Worm (Caenorhabditis elegans) whole organism, mixed stage, embryonic: ENCODE data around the gene D1054.1.

Experiments
- M03D4.4 ChIP-seq: sonication (generic microtip); optimal IDR thresholded peaks from 2 replicates; lab custom pipeline; 2017; ENCODE audit warnings: mild to moderate bottlenecking, missing genetic modification characterization, missing compliant biosample characterization
- bed-3 ChIP-seq: fragments of 200-800 bp; sonication (Bioruptor generic); optimal IDR thresholded peaks from 3 replicates; lab custom pipeline; 2018; ENCODE audit warnings: mild to moderate bottlenecking, missing genetic modification characterization, moderate library complexity, missing compliant biosample characterization
- blmp-1 ChIP-seq: fragments of 150-350 bp; optimal IDR thresholded peaks from 2 replicates; lab custom pipeline; 2014; ENCODE audit warnings: missing biosample characterization, missing genetic modification characterization
- ceh-39 ChIP-seq: fragments of 150-350 bp; optimal IDR thresholded peaks from 2 replicates; lab custom pipeline; 2014; ENCODE audit warnings: missing biosample characterization, missing genetic modification characterization
- ceh-43 ChIP-seq: fragments of 200-800 bp; sonication (Bioruptor generic); optimal IDR thresholded peaks from 2 replicates; lab custom pipeline; 2018; ENCODE audit warnings: mild to moderate bottlenecking, missing genetic modification characterization, moderate library complexity, missing compliant biosample characterization
- ceh-83 ChIP-seq: fragments of 200-800 bp; sonication (Bioruptor generic); optimal IDR thresholded peaks from 2 replicates; lab custom pipeline; 2018; ENCODE audit warnings: mild to moderate bottlenecking, missing genetic modification characterization, missing compliant biosample characterization
- ces-1 ChIP-seq: fragments of 150-350 bp; optimal IDR thresholded peaks from 2 replicates; lab custom pipeline; 2014; ENCODE audit warnings: missing biosample characterization, missing genetic modification reagents, missing genetic modification characterization
- cnd-1 ChIP-seq: fragments of 200-800 bp; sonication (Bioruptor generic); optimal IDR thresholded peaks from 2 replicates; lab custom pipeline; 2018; ENCODE audit warnings: mild to moderate bottlenecking, missing genetic modification characterization, missing compliant biosample characterization
- drap-1 ChIP-seq: fragments of 200-800 bp; sonication (Bioruptor generic); optimal IDR thresholded peaks from 3 replicates; lab custom pipeline; 2018; ENCODE audit warnings: mild to moderate bottlenecking, missing genetic modification characterization, missing compliant biosample characterization
- elt-1 ChIP-seq: sonication (generic microtip); optimal IDR thresholded peaks from 2 replicates; lab custom pipeline; 2017; ENCODE audit warnings: missing genetic modification characterization, mild to moderate bottlenecking, missing compliant biosample characterization, antibody characterized with exemption, moderate library complexity, borderline replicate concordance; ENCODE audit not compliant: insufficient read depth
- elt-3 ChIP-seq: fragments of 150-350 bp; optimal IDR thresholded peaks from 2 replicates; lab custom pipeline; 2014; ENCODE audit warnings: missing biosample characterization, missing genetic modification characterization
- flh-1 ChIP-seq: fragments of 200-800 bp; sonication (Bioruptor generic); optimal IDR thresholded peaks from 2 replicates; lab custom pipeline; 2018; ENCODE audit warnings: mild to moderate bottlenecking, missing genetic modification characterization, moderate library complexity, missing compliant biosample characterization
- ham-2 ChIP-seq: fragments of 200-800 bp; sonication (Bioruptor generic); optimal IDR thresholded peaks from 2 replicates; lab custom pipeline; 2018; ENCODE audit warnings: mild to moderate bottlenecking, missing genetic modification characterization, missing compliant biosample characterization
- hlh-1 ChIP-seq: fragments of 150-350 bp; optimal IDR thresholded peaks from 2 replicates; lab custom pipeline; 2014; ENCODE audit warnings: missing biosample characterization, missing genetic modification reagents, missing genetic modification characterization
- lin-13 ChIP-seq: fragments of 150-350 bp; optimal IDR thresholded peaks from 2 replicates; lab custom pipeline; 2014; ENCODE audit warnings: missing biosample characterization, missing genetic modification characterization
- lin-32 ChIP-seq: fragments of 200-800 bp; sonication (Bioruptor generic); optimal IDR thresholded peaks from 2 replicates; lab custom pipeline; 2018; ENCODE audit warnings: mild to moderate bottlenecking, missing genetic modification characterization, missing compliant biosample characterization
- lsy-2 ChIP-seq: fragments of 150-350 bp; optimal IDR thresholded peaks from 2 replicates; lab custom pipeline; 2014; ENCODE audit warnings: missing biosample characterization, missing genetic modification characterization
- mab-5 ChIP-seq: fragments of 150-350 bp; optimal IDR thresholded peaks from 2 replicates; lab custom pipeline; 2014; ENCODE audit warnings: missing biosample characterization, missing genetic modification characterization
- mep-1 ChIP-seq: fragments of 150-350 bp; optimal IDR thresholded peaks from 2 replicates; lab custom pipeline; 2017; ENCODE audit warnings: missing biosample characterization, missing genetic modification reagents, missing genetic modification characterization, inconsistent platforms
- mls-2 ChIP-seq: sonication (generic microtip); optimal IDR thresholded peaks from 2 replicates; lab custom pipeline; 2016; ENCODE audit warnings: mild to moderate bottlenecking, missing genetic modification characterization, moderate library complexity, missing compliant biosample characterization
- nhr-12 ChIP-seq: fragments of 150-350 bp; optimal IDR thresholded peaks from 2 replicates; lab custom pipeline; 2014; ENCODE audit warnings: missing biosample characterization, missing genetic modification characterization
- nhr-2 ChIP-seq: fragments of 150-350 bp; optimal IDR thresholded peaks from 2 replicates; lab custom pipeline; 2014; ENCODE audit warnings: missing biosample characterization, missing genetic modification characterization
- nhr-237 ChIP-seq: fragments of 150-350 bp; optimal IDR thresholded peaks from 2 replicates; lab custom pipeline; 2014; ENCODE audit warnings: missing biosample characterization, missing genetic modification characterization
- nhr-28 ChIP-seq: fragments of 150-350 bp; optimal IDR thresholded peaks from 2 replicates; lab custom pipeline; 2014; ENCODE audit warnings: missing biosample characterization, missing genetic modification characterization
- nhr-76 ChIP-seq: sonication (generic microtip); optimal IDR thresholded peaks from 2 replicates; lab custom pipeline; 2017; ENCODE audit warnings: missing biosample characterization, missing genetic modification characterization
- pha-4 ChIP-seq: fragments of 150-350 bp; optimal IDR thresholded peaks from 2 replicates; lab custom pipeline; 2018; ENCODE audit warnings: missing biosample characterization, missing genetic modification reagents, missing genetic modification characterization
- sem-2 ChIP-seq: fragments of 200-800 bp; sonication (Bioruptor generic); optimal IDR thresholded peaks from 2 replicates; lab custom pipeline; 2018; ENCODE audit warnings: mild to moderate bottlenecking, missing genetic modification characterization, missing compliant biosample characterization
- snpc-4 ChIP-seq: fragments of 150-350 bp; optimal IDR thresholded peaks from 2 replicates; lab custom pipeline; 2014; ENCODE audit warnings: missing biosample characterization, missing genetic modification characterization
- sptf-1 ChIP-seq: sonication (generic microtip); optimal IDR thresholded peaks from 2 replicates; lab custom pipeline; 2017; ENCODE audit warnings: mild to moderate bottlenecking, missing genetic modification characterization, moderate library complexity, missing compliant biosample characterization
- unc-120 ChIP-seq: sonication (generic microtip); optimal IDR thresholded peaks from 2 replicates; lab custom pipeline; 2017; ENCODE audit warnings: missing genetic modification characterization, missing compliant biosample characterization; ENCODE audit not compliant: poor library complexity, severe bottlenecking
- unc-62 ChIP-seq: fragments of 150-350 bp; optimal IDR thresholded peaks from 2 replicates; lab custom pipeline; 2014; ENCODE audit warnings: missing biosample characterization, missing genetic modification reagents, missing genetic modification characterization
- zip-8 ChIP-seq: fragments of 150-350 bp; optimal IDR thresholded peaks from 2 replicates; lab custom pipeline; 2014; ENCODE audit warnings: missing biosample characterization, missing genetic modification characterization
- ztf-11 ChIP-seq: fragments of 150-350 bp; optimal IDR thresholded peaks from 2 replicates; lab custom pipeline; 2014; ENCODE audit warnings: missing biosample characterization, missing genetic modification characterization

D1054.1 gene

DNA sequence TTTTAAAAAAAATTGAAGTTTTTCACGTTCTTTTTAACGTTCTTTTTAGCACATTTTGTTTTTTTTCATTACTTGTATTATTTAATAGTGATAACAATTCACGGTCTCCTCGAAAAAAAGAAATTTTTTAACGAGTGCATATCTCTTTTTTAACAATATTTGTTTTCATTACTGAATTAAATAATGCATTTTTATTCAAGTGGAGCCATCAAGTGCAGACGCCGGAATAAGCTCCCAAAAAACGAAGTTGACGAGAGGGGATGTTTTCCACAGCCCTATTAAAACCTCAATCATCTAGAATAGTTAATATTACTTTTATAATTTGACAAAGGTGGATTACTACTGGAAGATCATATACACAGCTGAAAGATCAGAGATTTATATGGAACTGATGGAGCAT, 13.3 kb downstream of the D1054.1 start, which contains the start of gene irld-6:
Gene irld-6, minus strand, starts transcription at position 101 of the 400 bp plus-strand sequence.
- TF ChIP-seq snpc-4 (tag; lab: Kevin White, UChicago): no peak
- no peak for TF ChIP-seq ceh-39 (tag; lab: Kevin White, UChicago)
- no peak for TF ChIP-seq drap-1 (GFP tag; lab: Kevin White, UChicago)
- TF ChIP-seq unc-120 (tag; lab: Kevin White, UChicago): no peak
- TF ChIP-seq mep-1: no peak
- no peak for TF ChIP-seq nhr-28 (tag; lab: Kevin White, UChicago)
- TF ChIP-seq elt-1 (tag; lab: Kevin White, UChicago): no peak
- TF ChIP-seq elt-3: no peak
- TF ChIP-seq sptf-1: no peak
- TF ChIP-seq ztf-11: no peak
- TF ChIP-seq mab-5 (tag; lab: Kevin White, UChicago): no peak

DNA sequence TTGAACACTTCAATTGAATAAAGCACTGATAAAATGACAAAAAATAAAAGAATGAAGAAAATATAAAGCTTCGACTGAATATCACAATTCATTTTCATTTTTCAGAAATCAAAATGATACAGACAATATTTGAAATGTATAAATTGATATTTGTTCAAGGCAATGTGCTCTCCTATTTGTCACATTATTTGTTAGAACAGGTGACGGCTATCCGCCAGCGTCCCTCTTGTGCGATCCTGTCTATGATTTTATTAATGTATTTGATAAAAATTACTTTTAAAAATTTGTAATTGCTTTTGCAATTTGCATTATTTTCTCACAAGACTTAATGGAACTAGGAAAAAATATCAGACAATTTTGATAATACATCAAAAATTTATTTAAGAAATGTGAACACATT, 16.0 kb downstream of the D1054.1 start, which contains the start of gene F28H7.7:
Gene F28H7.7, minus strand, starts transcription at position 101 of the 400 bp plus-strand sequence.
- TF ChIP-seq mep-1: no peak
- TF ChIP-seq unc-120 (tag; lab: Kevin White, UChicago): no peak
- no peak for TF ChIP-seq mls-2 (tag; lab: Kevin White, UChicago)
- TF ChIP-seq sptf-1: no peak
- no peak for TF ChIP-seq ceh-39 (tag; lab: Kevin White, UChicago)
- TF ChIP-seq nhr-12 (tag; lab: Kevin White, UChicago): no peak
- no peak for TF ChIP-seq unc-62 (GFP tag; lab: Kevin White, UChicago)
- TF ChIP-seq nhr-76: no peak
- no peak for TF ChIP-seq ceh-43 (GFP tag; lab: Kevin White, UChicago)
- TF ChIP-seq M03D4.4 (tag; lab: Kevin White, UChicago): no peak
- no peak for TF ChIP-seq snpc-4 (tag; lab: Kevin White, UChicago)
- TF ChIP-seq blmp-1 (tag; lab: Kevin White, UChicago): no peak
- TF ChIP-seq drap-1 (GFP tag; lab: Kevin White, UChicago): no peak
- no peak for TF ChIP-seq flh-1
- no peak for TF ChIP-seq pha-4

DNA sequence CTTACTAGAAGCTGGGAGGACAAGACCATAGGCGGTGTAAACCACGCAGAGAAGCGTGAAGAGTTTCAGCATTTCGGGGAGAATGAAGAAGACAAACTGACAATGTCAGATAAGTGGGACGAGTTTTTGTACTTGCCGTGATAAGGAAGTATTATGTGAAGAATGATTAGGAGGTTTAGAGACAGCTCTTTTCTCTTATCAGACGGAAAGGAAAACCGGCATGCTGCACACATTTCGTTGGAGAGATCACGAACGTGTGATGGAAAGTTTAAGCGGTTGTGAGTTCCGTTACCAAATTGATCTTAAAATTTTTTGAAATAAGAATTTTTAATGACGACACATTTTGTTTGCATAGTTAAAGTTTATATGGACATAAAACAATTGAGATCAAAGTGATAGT, 19.4 kb downstream of the D1054.1 start, which contains the start of gene F28H7.3:
Gene F28H7.3, minus strand, starts transcription at position 159 of the 400 bp plus-strand sequence.
- no peak for TF ChIP-seq nhr-12 (tag; lab: Kevin White, UChicago)
- TF ChIP-seq nhr-76: no peak
- no peak for TF ChIP-seq zip-8
- TF ChIP-seq ceh-39 (tag; lab: Kevin White, UChicago): no peak
- TF ChIP-seq mep-1: no peak
- TF ChIP-seq drap-1 (GFP tag; lab: Kevin White, UChicago): no peak
- TF ChIP-seq nhr-237: no peak
- TF ChIP-seq bed-3: no peak
- TF ChIP-seq cnd-1 (tag; lab: Kevin White, UChicago): no peak
- no peak for TF ChIP-seq pha-4
- TF ChIP-seq elt-3: no peak
- no peak for TF ChIP-seq ceh-83 (GFP tag; lab: Kevin White, UChicago)
- no peak for TF ChIP-seq flh-1
- no peak for TF ChIP-seq hlh-1
- TF ChIP-seq sem-2 (GFP tag; lab: Kevin White, UChicago): no peak
- TF ChIP-seq ces-1 (GFP tag; lab: Kevin White, UChicago): no peak
- TF ChIP-seq M03D4.4 (tag; lab: Kevin White, UChicago): no peak
- no peak for TF ChIP-seq sptf-1

DNA sequence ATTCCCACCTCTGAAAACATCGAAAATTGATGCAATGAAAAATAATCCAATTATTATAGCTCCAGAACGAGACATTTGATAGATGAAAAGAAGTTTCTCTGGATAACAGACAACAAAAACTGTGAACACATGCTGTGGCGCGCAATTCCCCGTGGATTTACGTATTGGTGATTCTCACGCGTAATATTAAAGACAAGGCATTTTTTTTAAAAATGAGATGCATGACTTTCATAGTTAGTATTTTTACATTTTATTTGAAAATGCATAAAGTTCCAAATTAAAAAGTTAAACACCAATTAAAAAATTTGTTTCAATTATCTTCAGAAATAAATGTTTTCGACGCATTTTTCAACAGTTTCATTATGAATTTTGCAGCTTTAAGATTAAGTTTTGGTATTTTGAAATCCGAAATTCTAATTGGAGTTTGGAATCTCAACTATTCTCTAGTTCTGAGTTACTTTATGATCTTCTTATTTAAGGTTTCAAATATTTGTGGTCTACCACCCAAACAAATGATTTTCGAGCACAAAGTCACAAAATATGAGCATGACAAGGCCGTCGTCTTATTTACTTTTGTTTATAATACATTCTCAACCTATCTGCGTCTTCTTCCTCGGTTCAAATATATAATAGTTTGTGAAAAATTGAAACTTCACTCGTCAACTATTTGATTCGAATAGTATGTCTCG, 22.6 kb downstream of the D1054.1 start, which contains the start of the genes selt-1.2 and F28H7.2:
Gene selt-1.2, minus strand, starts transcription at position 101 of the 689 bp plus-strand sequence.
Gene F28H7.2, plus strand, starts transcription at position 639 of the 689 bp plus-strand sequence.
- TF ChIP-seq ztf-11 (no peak), lin-13 (tag; lab: Kevin White, UChicago) (no peak), cnd-1 (tag; lab: Kevin White, UChicago) (no peak), drap-1 (GFP tag; lab: Kevin White, UChicago) (no peak), elt-3 (no peak), nhr-2 (tag; lab: Kevin White, UChicago) (no peak), ces-1 (GFP tag; lab: Kevin White, UChicago) (no peak), ceh-83 (GFP tag; lab: Kevin White, UChicago) (no peak), lin-32 (GFP tag; lab: Kevin White, UChicago) (no peak), snpc-4 (tag; lab: Kevin White, UChicago) (no peak), M03D4.4 (tag; lab: Kevin White, UChicago) (no peak), sptf-1 (no peak), lsy-2 (tag; lab: Kevin White, UChicago) (no peak), unc-62 (GFP tag; lab: Kevin White, UChicago) (no peak), flh-1 (no peak), mab-5 (tag; lab: Kevin White, UChicago) (no peak), nhr-28 (tag; lab: Kevin White, UChicago) (no peak), ham-2 (no peak), ceh-43 (GFP tag; lab: Kevin White, UChicago) (no peak)
